Fruit fly (Drosophila melanogaster) whole organism, pupa: Measurements from ENCODE around the gene CG14947.

Source experiments
- CG10348 ChIP-seq: fragments of 200-800 bp; sonication (Bioruptor generic); IDR thresholded peaks from 2 replicates; pipeline ENCODE4 v1.3.6; 2022; ENCODE audit warnings: missing biosample characterization, missing genetic modification characterization
- CG12605 ChIP-seq: fragments of 200-800 bp; sonication (Bioruptor generic); IDR thresholded peaks from 2 replicates; pipeline ENCODE4 v1.3.6; 2022; ENCODE audit warnings: missing biosample characterization, missing genetic modification characterization
- CG13204 ChIP-seq: fragments of 200-800 bp; sonication (Bioruptor generic); optimal IDR thresholded peaks from 2 replicates; lab custom pipeline; 2018; ENCODE audit warnings: missing biosample characterization, mild to moderate bottlenecking, missing genetic modification characterization, moderate library complexity
- CG14655 ChIP-seq: fragments of 200-800 bp; sonication (Bioruptor generic); optimal IDR thresholded peaks from 3 replicates; lab custom pipeline; 2017; ENCODE audit warnings: mild to moderate bottlenecking, missing biosample characterization, missing genetic modification reagents, missing genetic modification characterization
- CG15710 ChIP-seq: fragments of 200-800 bp; sonication (Bioruptor generic); optimal IDR thresholded peaks from 2 replicates; lab custom pipeline; 2018; ENCODE audit warnings: missing biosample characterization, mild to moderate bottlenecking, missing genetic modification characterization, moderate library complexity
- CG17806 ChIP-seq: fragments of 200-800 bp; sonication (Bioruptor generic); optimal IDR thresholded peaks from 2 replicates; lab custom pipeline; 2018; ENCODE audit warnings: missing biosample characterization, mild to moderate bottlenecking, missing genetic modification characterization, moderate library complexity
- CG32121 ChIP-seq: fragments of 200-800 bp; sonication (Bioruptor generic); IDR thresholded peaks from 2 replicates; pipeline ENCODE4 v1.3.6; 2022; ENCODE audit warnings: missing biosample characterization, missing genetic modification characterization
- CG34367 ChIP-seq: fragments of 200-800 bp; sonication (Bioruptor generic); optimal IDR thresholded peaks from 2 replicates; lab custom pipeline; 2018; ENCODE audit warnings: missing biosample characterization, mild to moderate bottlenecking, missing genetic modification characterization
- CG4496 ChIP-seq: fragments of 200-800 bp; sonication (Bioruptor generic); IDR thresholded peaks from 3 replicates; pipeline ENCODE4 v1.3.6; 2022; ENCODE audit warnings: missing biosample characterization, missing genetic modification characterization
- CG8159 ChIP-seq: fragments of 200-800 bp; sonication (Bioruptor generic); optimal IDR thresholded peaks from 3 replicates; lab custom pipeline; 2018; ENCODE audit warnings: missing biosample characterization, mild to moderate bottlenecking, missing genetic modification characterization, moderate library complexity
- CG8301 ChIP-seq: fragments of 200-800 bp; sonication (Bioruptor generic); optimal IDR thresholded peaks from 2 replicates; lab custom pipeline; 2018; ENCODE audit warnings: missing biosample characterization, mild to moderate bottlenecking, missing genetic modification characterization
- CG9948 ChIP-seq: fragments of 200-800 bp; sonication (Bioruptor generic); optimal IDR thresholded peaks from 2 replicates; lab custom pipeline; 2018; ENCODE audit warnings: missing biosample characterization, mild to moderate bottlenecking, missing genetic modification characterization, moderate library complexity
- D1 ChIP-seq: fragments of 200-800 bp; sonication (Bioruptor generic); optimal IDR thresholded peaks from 2 replicates; lab custom pipeline; 2018; ENCODE audit warnings: missing biosample characterization, mild to moderate bottlenecking, missing genetic modification characterization, moderate library complexity
- EcR ChIP-seq: fragments of 200-800 bp; sonication (Bioruptor generic); optimal IDR thresholded peaks from 3 replicates; lab custom pipeline; 2019; ENCODE audit warnings: missing biosample characterization, missing genetic modification characterization, mild to moderate bottlenecking, moderate library complexity, missing genetic modification reagents
- Ets98B ChIP-seq: fragments of 200-800 bp; sonication (Bioruptor generic); IDR thresholded peaks from 2 replicates; pipeline ENCODE4 v1.3.6; 2022; ENCODE audit warnings: missing biosample characterization, missing genetic modification characterization
- Pif1A ChIP-seq: fragments of 200-800 bp; sonication (Bioruptor generic); optimal IDR thresholded peaks from 3 replicates; lab custom pipeline; 2016; ENCODE audit warnings: missing biosample characterization, missing genetic modification characterization
- Pif1B ChIP-seq: fragments of 200-800 bp; sonication (Bioruptor generic); optimal IDR thresholded peaks from 3 replicates; lab custom pipeline; 2016; ENCODE audit warnings: missing biosample characterization, missing genetic modification characterization
- Snoo ChIP-seq: fragments of 200-800 bp; sonication (Bioruptor generic); optimal IDR thresholded peaks from 3 replicates; lab custom pipeline; 2017; ENCODE audit warnings: missing biosample characterization, mild to moderate bottlenecking, missing genetic modification characterization, inconsistent platforms
- fd96Ca ChIP-seq: fragments of 200-800 bp; sonication (Bioruptor generic); IDR thresholded peaks from 3 replicates; pipeline ENCODE4 v1.3.6; 2022; ENCODE audit warnings: missing biosample characterization, missing genetic modification characterization
- gl ChIP-seq: fragments of 200-800 bp; sonication (Bioruptor generic); optimal IDR thresholded peaks from 2 replicates; lab custom pipeline; 2018; ENCODE audit warnings: missing biosample characterization, mild to moderate bottlenecking, missing genetic modification characterization
- rn ChIP-seq: fragments of 200-800 bp; sonication (Bioruptor generic); IDR thresholded peaks from 2 replicates; pipeline ENCODE4 v1.3.6; 2022; ENCODE audit warnings: missing biosample characterization, missing genetic modification characterization

The CG14947 gene

DNA sequence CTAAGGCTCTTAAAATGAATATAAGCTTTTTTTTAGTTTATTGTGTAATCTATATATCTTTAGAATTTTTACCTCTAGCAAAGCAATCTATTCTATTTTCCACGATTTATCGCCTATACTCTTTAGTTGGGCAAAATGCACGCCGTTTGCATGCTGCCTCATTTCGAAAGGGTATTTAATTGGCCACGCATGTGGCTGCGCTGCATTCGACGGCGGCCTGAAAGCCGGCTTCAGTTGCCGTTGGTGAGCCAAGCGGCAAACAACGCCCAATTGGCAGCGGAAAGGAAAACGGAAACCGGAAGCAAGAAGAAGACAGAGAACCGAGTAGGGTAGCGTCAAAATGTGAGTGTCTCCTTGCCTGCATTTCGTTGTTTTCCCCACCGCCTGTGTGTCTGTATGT, at the start of gene CG14947:
Gene CG14947 (plus strand): TSS at position 251 of the 400 bp plus-strand sequence.
- TF ChIP-seq CG15710 (no peak), CG12605 (GFP tag; lab: Robert Waterston, UW) (no peak), CG4496 (GFP tag; lab: Robert Waterston, UW) (peak; percentile 57; the same call in 1 of the 3 replicates), CG13204 (GFP tag; lab: Kevin White, UChicago) (no peak), gl (tag; lab: Kevin White, UChicago) (no peak), Snoo (tag; lab: Kevin White, UChicago) (peak; percentile 29), Ets98B (no peak), CG8159 (tag; lab: Kevin White, UChicago) (peak; percentile 25), EcR (GFP tag; lab: Kevin White, UChicago) (no peak), Pif1A (GFP tag; lab: Kevin White, UChicago) (peak; percentile 50), CG9948 (tag; lab: Kevin White, UChicago) (no peak), CG32121 (GFP tag; lab: Robert Waterston, UW) (peak; percentile 27; the same call in 1 of the 2 replicates), CG14655 (GFP tag; lab: Kevin White, UChicago) (no peak), fd96Ca (no peak), CG8301 (tag; lab: Kevin White, UChicago) (no peak)
- TF ChIP-seq, all 21 proteins: peak for 5

DNA sequence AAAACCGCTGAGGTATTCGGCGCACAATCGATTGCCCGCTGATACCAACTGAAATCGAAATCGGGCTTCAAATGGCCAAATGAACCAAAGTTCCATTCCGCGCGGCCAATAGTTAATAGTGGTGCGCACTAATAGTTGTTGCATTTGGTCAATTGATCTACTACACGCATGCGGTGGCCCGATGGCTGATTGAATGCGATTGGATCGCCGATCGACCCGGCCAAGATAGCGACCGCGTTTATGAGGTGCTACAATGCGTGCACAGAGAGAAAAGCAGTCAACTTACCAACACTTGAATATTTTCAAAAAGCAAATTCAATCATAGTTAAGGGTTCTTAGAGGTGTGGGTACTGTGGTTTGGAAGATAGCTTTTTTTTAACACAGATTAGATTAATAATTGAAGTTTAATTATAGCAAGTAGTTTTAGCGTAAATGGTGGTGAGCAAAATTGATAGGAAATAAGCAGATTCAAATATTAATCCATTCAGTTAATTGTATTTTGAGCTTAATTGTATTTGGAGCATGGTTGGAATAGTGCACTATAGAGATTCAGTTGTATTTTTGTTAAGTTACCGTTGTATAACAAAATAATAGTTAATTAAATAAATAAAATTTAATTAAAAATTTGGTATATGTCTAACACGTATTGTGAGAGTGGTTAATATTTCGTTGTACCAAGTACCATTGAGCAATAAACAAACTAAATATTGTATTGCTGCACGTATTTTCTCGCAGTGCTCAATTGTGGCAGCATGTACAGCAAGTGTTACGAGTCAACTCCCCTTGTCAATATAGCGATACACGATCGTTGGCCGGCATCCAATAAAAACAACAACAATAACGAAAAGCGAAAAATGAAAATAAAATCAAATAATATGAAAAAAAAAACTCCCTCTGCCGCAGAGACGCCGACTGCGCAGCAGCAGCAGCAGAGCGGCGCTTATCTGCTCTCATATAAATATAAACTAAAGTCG, 49.2 kb upstream of the CG14947 start:
- TF ChIP-seq Ets98B, result peak; percentile 77
- TF ChIP-seq CG17806 (tag; lab: Kevin White, UChicago), result peak; percentile 61
- no peak for TF ChIP-seq CG10348 (GFP tag; lab: Robert Waterston, UW)
- peak; percentile 63 for TF ChIP-seq Pif1A (GFP tag; lab: Kevin White, UChicago)
- TF ChIP-seq CG32121 (GFP tag; lab: Robert Waterston, UW), result peak; percentile 82
- peak; percentile 50 for TF ChIP-seq CG34367 (tag; lab: Kevin White, UChicago)
- peak; percentile 88 for TF ChIP-seq CG4496 (GFP tag; lab: Robert Waterston, UW)
- TF ChIP-seq CG9948 (tag; lab: Kevin White, UChicago), result peak; percentile 51
- TF ChIP-seq EcR (GFP tag; lab: Kevin White, UChicago), result peak; percentile 64
- peak; percentile 58 for TF ChIP-seq Snoo (tag; lab: Kevin White, UChicago)
- peak; percentile 93 for TF ChIP-seq gl (tag; lab: Kevin White, UChicago)
- TF ChIP-seq rn (GFP tag; lab: Robert Waterston, UW), result peak; percentile 60
- peak; percentile 87 for TF ChIP-seq fd96Ca
- TF ChIP-seq CG8159 (tag; lab: Kevin White, UChicago), result peak; percentile 79
- peak; percentile 79 for TF ChIP-seq CG14655 (GFP tag; lab: Kevin White, UChicago)
- TF ChIP-seq CG12605 (GFP tag; lab: Robert Waterston, UW), result peak; percentile 94
- TF ChIP-seq D1 (tag; lab: Kevin White, UChicago), result no peak
- TF ChIP-seq Pif1B, result peak; percentile 77
- TF ChIP-seq CG8301 (tag; lab: Kevin White, UChicago), result peak; percentile 48
- peak; percentile 65 for TF ChIP-seq CG13204 (GFP tag; lab: Kevin White, UChicago)
- TF ChIP-seq CG15710, result peak; percentile 70

DNA sequence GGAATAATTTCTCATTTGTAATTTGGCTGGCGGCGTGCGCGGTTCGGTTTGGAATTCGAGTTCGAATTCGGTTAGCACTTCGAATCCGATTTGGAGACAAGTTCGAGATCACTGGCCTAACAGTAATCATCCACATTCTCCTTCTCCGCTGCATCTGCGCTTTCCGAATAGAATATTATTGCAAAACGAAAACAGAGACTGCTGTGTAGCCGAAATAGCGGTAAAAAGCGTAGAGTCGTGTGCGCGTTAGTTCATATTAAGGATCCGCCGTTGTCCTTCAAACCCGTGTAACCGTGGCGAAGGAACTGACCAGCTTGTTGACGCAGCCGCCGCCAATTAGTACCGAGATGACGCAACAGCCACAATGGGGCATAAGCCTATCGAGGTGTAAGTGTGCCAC, 48.5 kb upstream of the CG14947 start, which contains the start of gene dmGlut:
Gene dmGlut (plus strand): TSS at position 4 of the 400 bp plus-strand sequence.
- TF ChIP-seq Pif1B, result no peak
- TF ChIP-seq CG15710, result no peak
- TF ChIP-seq CG9948 (tag; lab: Kevin White, UChicago), result no peak
- TF ChIP-seq CG10348 (GFP tag; lab: Robert Waterston, UW), result no peak
- TF ChIP-seq Ets98B, result no peak
- no peak for TF ChIP-seq rn (GFP tag; lab: Robert Waterston, UW)
- no peak for TF ChIP-seq CG4496 (GFP tag; lab: Robert Waterston, UW)
- no peak for TF ChIP-seq CG34367 (tag; lab: Kevin White, UChicago)
- no peak for TF ChIP-seq CG8301 (tag; lab: Kevin White, UChicago)
- no peak for TF ChIP-seq fd96Ca
- TF ChIP-seq, all 21 proteins: peak for 0

DNA sequence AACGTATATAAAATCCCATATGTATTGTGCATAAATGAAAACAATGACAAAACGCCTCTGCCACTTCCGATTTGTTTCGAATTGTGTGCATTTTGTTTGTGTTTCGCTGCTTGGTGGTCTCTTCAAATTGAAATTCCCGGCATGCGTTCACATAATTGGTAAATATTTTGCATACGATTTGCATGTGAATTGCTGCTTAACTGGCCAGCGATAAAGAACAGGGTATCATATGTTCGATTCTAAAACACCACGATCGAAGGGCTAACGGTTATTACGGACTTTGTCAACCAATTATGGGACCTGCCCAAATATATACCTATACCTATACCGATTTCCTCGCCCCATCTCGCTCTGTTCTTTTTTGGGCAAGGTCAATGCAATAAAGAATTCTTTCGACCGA, 47.8 kb upstream of the CG14947 start:
- TF ChIP-seq CG8159 (tag; lab: Kevin White, UChicago), result no peak

DNA sequence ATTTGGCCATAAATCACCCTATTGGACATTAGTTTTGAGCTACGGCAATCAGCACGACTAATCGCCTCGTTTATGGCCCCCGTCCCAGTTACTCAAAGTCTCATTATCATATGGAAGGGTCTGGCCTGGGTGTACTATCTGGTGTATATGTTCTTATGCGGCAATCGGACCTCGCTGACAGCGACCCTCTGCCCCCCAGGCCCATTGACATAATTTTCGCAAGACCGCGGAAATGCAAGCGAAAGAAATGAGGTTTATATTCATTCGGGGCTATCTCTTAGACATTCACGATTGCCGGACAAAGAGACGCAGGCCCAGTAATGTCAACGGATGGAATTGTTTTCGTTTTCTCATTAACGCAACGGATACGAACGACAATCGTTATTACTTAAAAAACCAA, 47.1 kb upstream of the CG14947 start:
- TF ChIP-seq CG32121 (GFP tag; lab: Robert Waterston, UW) (no peak), EcR (GFP tag; lab: Kevin White, UChicago) (peak; percentile 58)

DNA sequence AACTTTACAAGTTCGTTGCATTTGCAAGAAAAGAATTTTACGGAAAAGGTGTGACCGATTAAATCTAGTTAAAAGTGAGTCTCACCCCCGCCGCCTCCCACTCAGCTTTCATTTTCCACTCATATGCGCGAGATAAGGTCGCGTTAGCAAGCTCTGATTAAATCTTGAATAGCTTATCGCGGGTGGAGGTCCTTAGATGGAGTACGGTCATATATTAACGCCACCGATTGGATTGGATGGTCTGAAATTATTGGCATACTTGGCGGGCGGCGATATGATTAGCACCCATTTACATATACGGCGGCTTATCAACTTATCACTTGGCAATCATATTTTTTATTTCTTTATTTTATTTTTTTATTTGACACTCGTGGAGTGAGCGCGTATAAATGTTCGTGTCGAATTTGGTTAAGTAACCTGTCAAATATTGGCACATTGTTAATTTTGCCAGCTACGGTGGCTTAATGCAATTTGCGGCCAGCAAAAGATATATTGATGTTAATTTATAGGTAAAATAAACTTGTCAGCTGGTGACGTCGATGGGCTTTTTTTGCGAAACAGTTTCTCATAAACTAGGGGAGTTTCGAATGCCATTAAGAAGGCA, 46.2 kb upstream of the CG14947 start:
- TF ChIP-seq gl (tag; lab: Kevin White, UChicago) (no peak), EcR (GFP tag; lab: Kevin White, UChicago) (no peak), Snoo (tag; lab: Kevin White, UChicago) (no peak), CG4496 (GFP tag; lab: Robert Waterston, UW) (no peak), Pif1B (no peak), CG14655 (GFP tag; lab: Kevin White, UChicago) (no peak)
